Worm (Caenorhabditis elegans): ENCODE measurements around the gene Y6G8.5.

DNA sequence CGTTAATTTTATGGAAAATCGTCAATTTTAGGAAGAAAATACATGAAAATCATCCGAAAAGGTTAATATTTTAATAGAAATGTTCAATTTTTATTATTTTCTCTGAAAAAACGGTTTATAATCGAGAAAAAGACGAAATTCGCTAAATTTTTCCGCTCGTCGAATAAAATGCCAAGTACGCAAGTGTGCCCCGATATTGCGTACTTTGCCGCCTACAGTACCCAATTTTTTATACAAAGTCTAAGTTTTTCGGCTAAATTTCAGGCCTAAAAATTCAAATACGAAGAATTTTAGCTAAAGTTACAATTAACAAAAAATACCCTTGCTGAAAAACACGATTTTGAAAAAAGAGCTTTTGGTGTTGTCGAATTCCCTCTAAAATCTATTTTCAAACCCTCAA, 43.3 kb upstream of the Y6G8.5 start:
- TF ChIP-seq nhr-47 (tag; optimal IDR thresholded peaks at IDR 0.05), result no peak
- no peak for TF ChIP-seq zag-1 (tag; optimal IDR thresholded peaks at IDR 0.05)

Data from whole organism, L1 larva.